Worm (Caenorhabditis elegans) whole organism, L4/young adult: ENCODE results near the gene ZK1058.9.

Experiments
- W03F9.2 ChIP-seq: fragments of 150-350 bp; optimal IDR thresholded peaks from 2 replicates; lab custom pipeline; 2014; ENCODE audit warnings: missing biosample characterization, missing genetic modification characterization
- dao-5 ChIP-seq: sonication (generic microtip); optimal IDR thresholded peaks from 2 replicates; lab custom pipeline; 2016; ENCODE audit warnings: missing genotype, missing genetic modification characterization, moderate library complexity, missing compliant biosample characterization
- him-1 ChIP-seq: sonication (generic microtip); optimal IDR thresholded peaks from 2 replicates; lab custom pipeline; 2016; ENCODE audit warnings: missing genotype, missing genetic modification reagents, missing genetic modification characterization, missing compliant biosample characterization

ce11 chrIII:3956293-3956692, 30.3 kb upstream of the ZK1058.9 start, which contains the start of gene F37A8.5:
- no peak for TF ChIP-seq dao-5 (tag; lab: Kevin White, UChicago)
- no peak for TF ChIP-seq him-1
- TF ChIP-seq W03F9.2, result no peak
